Fruit fly (Drosophila melanogaster) S2 (cell line): ENCODE measurements around the gene CG31156.

Experiments
- CG8478 ChIP-seq: fragments of >200 bp; optimal IDR thresholded peaks from 2 replicates; lab custom pipeline; 2018
- CTCF ChIP-seq, 2 experiments: fragments of >200 bp; optimal IDR thresholded peaks; 2 replicates each; lab custom pipeline; 2018

dm6 chr3R:22631156-22631555 is 17.7 kb upstream of the CG31156 start:
- TF ChIP-seq CG8478 (lab: Kevin White, UChicago) (no peak), CTCF (optimal IDR thresholded peaks at IDR 0.05; lab: Kevin White, UChicago) (no peak)
